Fruit fly (Drosophila melanogaster): Measurements from ENCODE around the gene RhoGAPp190.

Gene RhoGAPp190

DNA sequence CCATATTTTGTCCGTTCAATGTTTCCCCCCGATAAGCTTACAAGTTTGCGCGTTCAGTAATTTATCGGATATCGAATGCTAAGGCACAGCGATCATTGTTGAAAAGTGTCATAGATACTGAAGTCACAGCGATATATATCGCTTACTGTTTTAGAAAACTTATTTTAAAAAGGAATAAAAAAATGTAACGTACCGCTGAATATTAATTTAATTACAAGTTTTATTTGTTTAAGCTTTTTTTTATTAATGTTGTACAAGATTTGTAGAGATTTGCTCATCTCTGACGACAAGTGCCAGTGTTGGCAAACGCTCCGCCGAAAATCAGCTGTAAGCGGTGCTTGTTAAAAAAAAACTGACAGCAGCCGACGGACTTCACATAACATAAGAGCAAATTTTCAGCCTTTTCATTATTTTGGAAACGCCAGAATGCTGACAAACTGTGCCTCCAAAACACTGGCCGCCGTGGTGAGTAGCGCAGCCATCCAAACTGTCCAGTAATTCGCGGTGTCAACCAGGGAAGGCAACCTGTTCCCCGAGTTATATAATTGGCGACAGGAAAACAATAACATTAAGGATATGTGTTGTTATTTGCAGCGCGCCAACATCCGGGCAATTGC is 20.3 kb downstream of the RhoGAPp190 start, which contains the start of the genes corolla and ND-24:
Gene corolla, minus strand, starts transcription at position 52 of the 617 bp plus-strand sequence.
Gene ND-24, plus strand, starts transcription at position 94 of the 617 bp plus-strand sequence.
- TF ChIP-seq ey (GFP tag; optimal IDR thresholded peaks at IDR 0.05), result peak; percentile 81
- peak; percentile 74 for TF ChIP-seq dsf (GFP tag; optimal IDR thresholded peaks at IDR 0.05; ENCODE audit: borderline replicate concordance)
- TF ChIP-seq dl (GFP tag; optimal IDR thresholded peaks at IDR 0.05; ENCODE audit: insufficient read depth in 1 of 2, partially characterized antibody in 2 of 2), result no peak
- no peak for TF ChIP-seq br (GFP tag; optimal IDR thresholded peaks at IDR 0.05)
- peak; percentile 43 for TF ChIP-seq CG32264 (GFP tag; optimal IDR thresholded peaks at IDR 0.05)
- TF ChIP-seq OdsH (GFP tag; optimal IDR thresholded peaks at IDR 0.05), result peak; percentile 77
- TF ChIP-seq fru (GFP tag; optimal IDR thresholded peaks at IDR 0.05), result peak; percentile 83
- no peak for TF ChIP-seq tai (GFP tag; optimal IDR thresholded peaks at IDR 0.05)
- peak; percentile 87 for TF ChIP-seq Jra (GFP tag; optimal IDR thresholded peaks at IDR 0.05)
- no peak for TF ChIP-seq Vsx2 (GFP tag; optimal IDR thresholded peaks at IDR 0.05; ENCODE audit: partially characterized antibody)
- TF ChIP-seq Dfd (GFP tag; optimal IDR thresholded peaks at IDR 0.05), result no peak
- peak; percentile 70 for TF ChIP-seq GATAd (GFP tag; optimal IDR thresholded peaks at IDR 0.05)
- TF ChIP-seq Rel (GFP tag; optimal IDR thresholded peaks at IDR 0.05), result no peak
- peak; percentile 53 for TF ChIP-seq Rel (tag; optimal IDR thresholded peaks at IDR 0.05)
- peak; percentile 89 for TF ChIP-seq woc (GFP tag; optimal IDR thresholded peaks at IDR 0.05)
- TF ChIP-seq CrebA (GFP tag; optimal IDR thresholded peaks at IDR 0.05; ENCODE audit: borderline replicate concordance), result no peak
- peak; percentile 85 for TF ChIP-seq rgr (GFP tag; optimal IDR thresholded peaks at IDR 0.05)
- TF ChIP-seq jim (GFP tag; optimal IDR thresholded peaks at IDR 0.05), result no peak
- no peak for TF ChIP-seq pan (optimal IDR thresholded peaks at IDR 0.05)
- TF ChIP-seq usp (GFP tag; optimal IDR thresholded peaks at IDR 0.05), result no peak
- TF ChIP-seq Sp1 (GFP tag; optimal IDR thresholded peaks at IDR 0.05), result peak; percentile 67
- peak; percentile 92 for TF ChIP-seq Hnf4 (GFP tag; optimal IDR thresholded peaks at IDR 0.05)
- TF ChIP-seq sage (GFP tag; optimal IDR thresholded peaks at IDR 0.05), result no peak
- peak; percentile 81 for TF ChIP-seq sv (GFP tag; optimal IDR thresholded peaks at IDR 0.05)
- no peak for TF ChIP-seq Dif (GFP tag; optimal IDR thresholded peaks at IDR 0.05; ENCODE audit: partially characterized antibody)
- peak in 1 of 2 experiments; percentile 86 for TF ChIP-seq foxo (GFP tag; optimal IDR thresholded peaks at IDR 0.05)
- TF ChIP-seq brk (GFP tag; optimal IDR thresholded peaks at IDR 0.05), result no peak
- TF ChIP-seq CG9705 (GFP tag; optimal IDR thresholded peaks at IDR 0.05), result peak; percentile 28
- no peak for TF ChIP-seq Hr78 (GFP tag; optimal IDR thresholded peaks at IDR 0.05)
- TF ChIP-seq Myc (optimal IDR thresholded peaks at IDR 0.05), result peak; percentile 43
- no peak for TF ChIP-seq lola (GFP tag; optimal IDR thresholded peaks at IDR 0.05)
- no peak for TF ChIP-seq Abd-B (GFP tag; optimal IDR thresholded peaks at IDR 0.05)
- peak; percentile 87 for TF ChIP-seq h (GFP tag; optimal IDR thresholded peaks at IDR 0.05)
- TF ChIP-seq Mio (GFP tag; optimal IDR thresholded peaks at IDR 0.05), result peak; percentile 33
- peak; percentile 64 for TF ChIP-seq HLH106 (tag; optimal IDR thresholded peaks at IDR 0.05)
- peak; percentile 72 for TF ChIP-seq psq (GFP tag; optimal IDR thresholded peaks at IDR 0.05)
- no peak for TF ChIP-seq dmrt93B (GFP tag; optimal IDR thresholded peaks at IDR 0.05)
- no peak for TF ChIP-seq N (GFP tag; optimal IDR thresholded peaks at IDR 0.05)
- TF ChIP-seq Hr83 (GFP tag; optimal IDR thresholded peaks at IDR 0.05; ENCODE audit: poor library complexity, severe bottlenecking), result no peak

dm6 chrX:17629317-17629716 is 23.0 kb downstream of the RhoGAPp190 start, which contains the start of gene CG8326:
Gene CG8326, minus strand, starts transcription at chrX:17629492.
- TF ChIP-seq GATAd (GFP tag; optimal IDR thresholded peaks at IDR 0.05), result no peak

All from whole organism, wandering third instar larva.